Fruit fly (Drosophila melanogaster) whole organism, embryonic: ENCODE data around the gene CG3655.

Source experiments
- Atf6 ChIP-seq: fragments of 200-800 bp; sonication (Bioruptor generic); IDR thresholded peaks from 2 replicates; pipeline ENCODE4 v1.3.6; 2022; ENCODE audit warnings: missing biosample characterization, missing genetic modification characterization
- Awh ChIP-seq: fragments of 200-800 bp; sonication (Bioruptor generic); IDR thresholded peaks from 2 replicates; pipeline ENCODE4, ENCODE4 v1.3.6; 2022; ENCODE audit warnings: missing biosample characterization, missing genetic modification characterization
- CG10959 ChIP-seq: fragments of 200-800 bp; sonication (Bioruptor generic); IDR thresholded peaks from 2 replicates; pipeline ENCODE4 v1.3.6; 2022; ENCODE audit warnings: missing biosample characterization, missing genetic modification characterization
- CG11504 ChIP-seq: fragments of 200-800 bp; sonication (Bioruptor generic); optimal IDR thresholded peaks from 3 replicates; lab custom pipeline; 2019; ENCODE audit warnings: missing biosample characterization, mild to moderate bottlenecking, missing genetic modification characterization, moderate library complexity
- CG12071 ChIP-seq: fragments of 200-800 bp; sonication (Bioruptor generic); optimal IDR thresholded peaks from 3 replicates; lab custom pipeline; 2018; ENCODE audit warnings: missing biosample characterization, mild to moderate bottlenecking, missing genetic modification characterization
- CG12299 ChIP-seq: fragments of 200-800 bp; sonication (Bioruptor generic); optimal IDR thresholded peaks from 2 replicates; lab custom pipeline; 2018; ENCODE audit warnings: missing biosample characterization, mild to moderate bottlenecking, missing genetic modification characterization
- CG12769 ChIP-seq: fragments of 200-800 bp; sonication (Bioruptor generic); optimal IDR thresholded peaks from 2 replicates; lab custom pipeline; 2019; ENCODE audit warnings: missing biosample characterization, mild to moderate bottlenecking, missing genetic modification characterization, moderate library complexity
- CG14667 ChIP-seq: fragments of 200-800 bp; sonication (Bioruptor generic); IDR thresholded peaks from 2 replicates; pipeline ENCODE4 v1.3.6; 2022; ENCODE audit warnings: missing biosample characterization, missing genetic modification characterization
- CG15601 ChIP-seq: fragments of 200-800 bp; sonication (Bioruptor generic); optimal IDR thresholded peaks from 3 replicates; lab custom pipeline; 2019; ENCODE audit warnings: missing biosample characterization, mild to moderate bottlenecking, missing genetic modification characterization, moderate library complexity
- CG17802 ChIP-seq: fragments of 200-800 bp; sonication (Bioruptor generic); optimal IDR thresholded peaks from 2 replicates; lab custom pipeline; 2018; ENCODE audit warnings: missing biosample characterization, mild to moderate bottlenecking, missing genetic modification characterization, moderate library complexity
- CG2712 ChIP-seq: fragments of 200-800 bp; optimal IDR thresholded peaks from 3 replicates; lab custom pipeline; 2019; ENCODE audit warnings: missing biosample characterization, mild to moderate bottlenecking, missing genetic modification characterization, moderate library complexity
- CG30403 ChIP-seq: fragments of 200-800 bp; sonication (Bioruptor generic); optimal IDR thresholded peaks from 3 replicates; lab custom pipeline; 2016; ENCODE audit warnings: missing biosample characterization, missing genetic modification characterization
- CG30431 ChIP-seq: fragments of 200-800 bp; sonication (Bioruptor generic); optimal IDR thresholded peaks from 2 replicates; lab custom pipeline; 2017; ENCODE audit warnings: missing biosample characterization, missing genetic modification characterization
- CG31224 ChIP-seq: fragments of 200-800 bp; sonication (Bioruptor generic); IDR thresholded peaks from 2 replicates; pipeline ENCODE4 v1.3.6; 2022; ENCODE audit warnings: missing biosample characterization, missing genetic modification characterization
- CG3838 ChIP-seq: fragments of 200-800 bp; sonication (Bioruptor generic); optimal IDR thresholded peaks from 3 replicates; lab custom pipeline; 2016; ENCODE audit warnings: missing biosample characterization, missing genetic modification characterization
- CG3995 ChIP-seq: fragments of 200-800 bp; sonication (Bioruptor generic); optimal IDR thresholded peaks from 3 replicates; lab custom pipeline; 2016; ENCODE audit warnings: missing biosample characterization, missing genetic modification characterization
- CG43689 ChIP-seq: fragments of 200-800 bp; sonication (Bioruptor generic); IDR thresholded peaks from 2 replicates; pipeline ENCODE4 v1.3.6; 2022; ENCODE audit warnings: missing biosample characterization, missing genetic modification characterization
- CG4404 ChIP-seq: fragments of 200-800 bp; sonication (Bioruptor generic); IDR thresholded peaks from 2 replicates; pipeline ENCODE4 v1.3.6; 2022; ENCODE audit warnings: missing biosample characterization, missing genetic modification characterization
- CG4820 ChIP-seq: fragments of 200-800 bp; sonication (Bioruptor generic); optimal IDR thresholded peaks from 3 replicates; lab custom pipeline; 2016; ENCODE audit warnings: missing biosample characterization, missing genetic modification characterization
- CG4854 ChIP-seq: fragments of 200-800 bp; sonication (Bioruptor generic); optimal IDR thresholded peaks from 2 replicates; lab custom pipeline; 2016; ENCODE audit warnings: missing biosample characterization, missing genetic modification characterization, inconsistent platforms
- CG6654 ChIP-seq: fragments of 200-800 bp; sonication (Bioruptor generic); optimal IDR thresholded peaks from 2 replicates; lab custom pipeline; 2017; ENCODE audit warnings: missing biosample characterization, mild to moderate bottlenecking, missing genetic modification characterization
- CG7839 ChIP-seq: fragments of 200-800 bp; sonication (Bioruptor generic); optimal IDR thresholded peaks from 3 replicates; lab custom pipeline; 2018; ENCODE audit warnings: missing biosample characterization, mild to moderate bottlenecking, missing genetic modification characterization, moderate library complexity
- CG9727 ChIP-seq: fragments of 200-800 bp; sonication (Bioruptor generic); optimal IDR thresholded peaks from 3 replicates; lab custom pipeline; 2017; ENCODE audit warnings: missing biosample characterization, mild to moderate bottlenecking, missing genetic modification characterization
- Dip3 ChIP-seq: fragments of 200-800 bp; sonication (Bioruptor generic); optimal IDR thresholded peaks from 3 replicates; lab custom pipeline; 2016; ENCODE audit warnings: missing biosample characterization, missing genetic modification characterization
- E2f1 ChIP-seq: fragments of 200-800 bp; sonication (Bioruptor generic); IDR thresholded peaks from 2 replicates; pipeline ENCODE4 v1.3.6; 2022; ENCODE audit warnings: missing biosample characterization, missing genetic modification characterization
- Elba2 ChIP-seq: fragments of 200-800 bp; sonication (Bioruptor generic); optimal IDR thresholded peaks from 3 replicates; lab custom pipeline; 2016; ENCODE audit warnings: missing biosample characterization, missing genetic modification characterization
- Hsf ChIP-seq: fragments of 200-800 bp; sonication (Bioruptor generic); optimal IDR thresholded peaks from 3 replicates; lab custom pipeline; 2016; ENCODE audit warnings: missing biosample characterization, missing genetic modification characterization
- Nf-YC ChIP-seq: fragments of 200-800 bp; optimal IDR thresholded peaks from 3 replicates; lab custom pipeline; 2019; ENCODE audit warnings: missing biosample characterization, mild to moderate bottlenecking, missing genetic modification characterization, moderate library complexity
- Oli ChIP-seq: fragments of 200-800 bp; sonication (Bioruptor generic); optimal IDR thresholded peaks from 2 replicates; lab custom pipeline; 2018; ENCODE audit warnings: missing biosample characterization, mild to moderate bottlenecking, missing genetic modification characterization, moderate library complexity
- Rfx ChIP-seq: fragments of 200-800 bp; sonication (Bioruptor generic); IDR thresholded peaks from 2 replicates; pipeline ENCODE4 v1.3.6; 2022; ENCODE audit warnings: missing biosample characterization, missing genetic modification characterization
- Sin3A ChIP-seq: fragments of >200 bp; optimal IDR thresholded peaks from 2 replicates; lab custom pipeline; 2018
- Vsx1 ChIP-seq: fragments of 200-800 bp; sonication (Bioruptor generic); optimal IDR thresholded peaks from 2 replicates; lab custom pipeline; 2017; ENCODE audit warnings: missing biosample characterization, mild to moderate bottlenecking, missing genetic modification characterization, missing genetic modification reagents
- Xrp1 ChIP-seq: fragments of 200-800 bp; sonication (Bioruptor generic); IDR thresholded peaks from 2 replicates; pipeline ENCODE4 v1.3.6; 2022; ENCODE audit warnings: missing biosample characterization, missing genetic modification characterization
- al ChIP-seq: fragments of 200-800 bp; sonication (Bioruptor generic); IDR thresholded peaks from 2 replicates; pipeline ENCODE4 v1.3.6; 2022; ENCODE audit warnings: missing biosample characterization, missing genetic modification characterization
- bbx ChIP-seq: fragments of 200-800 bp; sonication (Bioruptor generic); IDR thresholded peaks from 2 replicates; pipeline ENCODE4 v1.3.6; 2022; ENCODE audit warnings: missing biosample characterization, missing genetic modification characterization; ENCODE audit not compliant: partially characterized antibody
- btn ChIP-seq: fragments of 200-800 bp; sonication (Bioruptor generic); optimal IDR thresholded peaks from 2 replicates; lab custom pipeline; 2016; ENCODE audit warnings: missing biosample characterization, missing genetic modification characterization
- chn ChIP-seq: fragments of 200-800 bp; sonication (Bioruptor generic); optimal IDR thresholded peaks from 2 replicates; lab custom pipeline; 2016; ENCODE audit warnings: missing biosample characterization, missing genetic modification characterization
- ci ChIP-seq: fragments of 200-800 bp; sonication (Bioruptor generic); IDR thresholded peaks from 3 replicates; pipeline ENCODE4 v1.3.6; 2022; ENCODE audit warnings: missing biosample characterization, missing genetic modification characterization
- disco-r ChIP-seq: fragments of 200-800 bp; sonication (Bioruptor generic); optimal IDR thresholded peaks from 2 replicates; lab custom pipeline; 2016; ENCODE audit warnings: missing biosample characterization, missing genetic modification characterization
- dpn ChIP-seq, 2 experiments: fragments of 200-800 bp; sonication (Bioruptor generic); optimal IDR thresholded peaks; 3 replicates each; lab custom pipeline; 2016; ENCODE audit warnings: missing biosample characterization in 2 of 2, missing genetic modification characterization in 2 of 2
- fd3F ChIP-seq: fragments of 200-800 bp; sonication (Bioruptor generic); optimal IDR thresholded peaks from 2 replicates; lab custom pipeline; 2018; ENCODE audit warnings: missing biosample characterization, mild to moderate bottlenecking, missing genetic modification characterization, moderate library complexity
- ind ChIP-seq: fragments of 200-800 bp; sonication (Bioruptor generic); optimal IDR thresholded peaks from 3 replicates; lab custom pipeline; 2016; ENCODE audit warnings: missing biosample characterization, missing genetic modification characterization
- lbe ChIP-seq: fragments of 200-800 bp; sonication (Bioruptor generic); optimal IDR thresholded peaks from 2 replicates; lab custom pipeline; 2016; ENCODE audit warnings: missing biosample characterization, mild to moderate bottlenecking, missing genetic modification characterization
- maf-S ChIP-seq: fragments of 200-800 bp; sonication (Bioruptor generic); optimal IDR thresholded peaks from 2 replicates; lab custom pipeline; 2016; ENCODE audit warnings: missing biosample characterization, missing genetic modification characterization
- pan ChIP-seq, 4 experiments: fragments of >200 bp in 3 of 4; fragments of 200-800 bp in 1 of 4; sonication (Bioruptor generic) in 1 of 4; optimal IDR thresholded peaks in 3 of 4; IDR thresholded peaks in 1 of 4; 2 replicates each; pipeline versions ENCODE4 v1.3.6 to Lab custom; 2017 to 2022; ENCODE audit warnings: missing biosample characterization in 2 of 4, missing genetic modification characterization in 2 of 4, mixed read lengths in 1 of 4
- peb ChIP-seq: fragments of 200-800 bp; sonication (Bioruptor generic); IDR thresholded peaks from 2 replicates; pipeline ENCODE4 v1.3.6; 2022; ENCODE audit warnings: missing biosample characterization, missing genetic modification characterization
- phol ChIP-seq: fragments of 200-800 bp; sonication (Bioruptor generic); optimal IDR thresholded peaks from 3 replicates; lab custom pipeline; 2018; ENCODE audit warnings: missing biosample characterization, mild to moderate bottlenecking, missing genetic modification characterization, moderate library complexity
- pnt ChIP-seq: fragments of 200-800 bp; sonication (Bioruptor generic); optimal IDR thresholded peaks from 3 replicates; lab custom pipeline; 2016; ENCODE audit warnings: missing biosample characterization, missing genetic modification characterization
- row ChIP-seq: fragments of 200-800 bp; sonication (Bioruptor generic); IDR thresholded peaks from 3 replicates; pipeline ENCODE4 v1.3.6; 2022; ENCODE audit warnings: missing biosample characterization, missing genetic modification characterization
- sima ChIP-seq: fragments of 200-800 bp; sonication (Bioruptor generic); optimal IDR thresholded peaks from 2 replicates; lab custom pipeline; 2016; ENCODE audit warnings: missing biosample characterization, missing genetic modification characterization
- ssp ChIP-seq: fragments of 200-800 bp; sonication (Bioruptor generic); IDR thresholded peaks from 2 replicates; pipeline ENCODE4 v1.3.6; 2022; ENCODE audit warnings: missing biosample characterization, missing genetic modification characterization
- vfl ChIP-seq: fragments of 200-800 bp; sonication (Bioruptor generic); optimal IDR thresholded peaks from 2 replicates; lab custom pipeline; 2016; ENCODE audit warnings: missing biosample characterization, missing genetic modification characterization

Gene CG3655

dm6 chrX:1083123-1083522 is 51.6 kb downstream of the CG3655 start (continued):
- TF ChIP-seq Awh (GFP tag; lab: Robert Waterston, UW) (0 out of 2 replicates have a peak, but pooled peaks have one; percentile 42), CG17802 (tag; lab: Kevin White, UChicago) (no peak), CG4854 (GFP tag; lab: Kevin White, UChicago) (no peak), ind (peak; percentile 23), CG30431 (peak; percentile 33), Atf6 (GFP tag; lab: Robert Waterston, UW) (0 out of 2 replicates have a peak, but pooled peaks have one; percentile 32), phol (peak; percentile 21), Dip3 (GFP tag; lab: Kevin White, UChicago) (no peak), Oli (tag; lab: Kevin White, UChicago) (peak; percentile 16), bbx (GFP tag; lab: Robert Waterston, UW) (no peak), CG10959 (GFP tag; lab: Robert Waterston, UW) (no peak), CG12071 (GFP tag; lab: Kevin White, UChicago) (no peak), CG31224 (GFP tag; lab: Robert Waterston, UW) (no peak), CG11504 (tag; lab: Kevin White, UChicago) (peak; percentile 32), Xrp1 (peak; percentile 58; the same call in 1 of the 2 replicates), row (peak; percentile 66), Vsx1 (no peak), dpn (GFP tag; optimal IDR thresholded peaks at IDR 0.05; lab: Kevin White, UChicago) (peak in 1 of 2 experiments; percentile 29), E2f1 (GFP tag; lab: Robert Waterston, UW) (peak; percentile 22; the same call in 1 of the 2 replicates), Hsf (GFP tag; lab: Kevin White, UChicago) (peak; percentile 46), CG9727 (GFP tag; lab: Kevin White, UChicago) (peak; percentile 28), Rfx (GFP tag; lab: Robert Waterston, UW) (peak; percentile 29; the same call in 1 of the 2 replicates), disco-r (GFP tag; lab: Kevin White, UChicago) (no peak), CG15601 (tag; lab: Kevin White, UChicago) (no peak), vfl (GFP tag; lab: Kevin White, UChicago) (no peak), ssp (GFP tag; lab: Robert Waterston, UW) (no peak), CG3995 (no peak), btn (GFP tag; lab: Kevin White, UChicago) (no peak), sima (GFP tag; lab: Kevin White, UChicago) (no peak), CG12769 (tag; lab: Kevin White, UChicago) (peak; percentile 33), CG2712 (peak; percentile 32), CG6654 (no peak), al (GFP tag; lab: Robert Waterston, UW) (no peak; the same call in 1 of the 2 replicates), fd3F (GFP tag; lab: Kevin White, UChicago) (no peak), CG4404 (GFP tag; lab: Robert Waterston, UW) (peak; percentile 54), Sin3A (no peak), CG4820 (GFP tag; lab: Kevin White, UChicago) (peak; percentile 46), Nf-YC (tag; lab: Kevin White, UChicago) (no peak), CG30403 (peak; percentile 47), CG7839 (peak; percentile 20), pnt (GFP tag; lab: Kevin White, UChicago) (peak; percentile 36), CG12299 (tag; lab: Kevin White, UChicago) (no peak), CG3838 (GFP tag; lab: Kevin White, UChicago) (no peak), pan (optimal IDR thresholded peaks at IDR 0.05; lab: Kevin White, UChicago) (no peak), pan (GFP tag; optimal IDR thresholded peaks at IDR 0.05 in 1 of 2, IDR thresholded peaks at IDR 0.05 in 1 of 2) (peak in 1 of 2 experiments; percentile 54), maf-S (GFP tag; lab: Kevin White, UChicago) (no peak), peb (GFP tag; lab: Robert Waterston, UW) (no peak), CG43689 (GFP tag; lab: Robert Waterston, UW) (no peak), lbe (GFP tag; lab: Kevin White, UChicago) (no peak), CG14667 (GFP tag; lab: Robert Waterston, UW) (0 out of 2 replicates have a peak, but pooled peaks have one; percentile 23), Elba2 (no peak), chn (peak; percentile 17), ci (GFP tag; lab: Robert Waterston, UW) (peak; percentile 74)
